Fruit fly (Drosophila melanogaster) whole organism, prepupa: ENCODE results near the gene CG42495.

Experiments used
- Blimp-1 ChIP-seq: fragments of 200-800 bp; sonication (Bioruptor generic); optimal IDR thresholded peaks from 3 replicates; lab custom pipeline; 2017; ENCODE audit warnings: missing biosample characterization, missing genetic modification characterization, mild to moderate bottlenecking, moderate library complexity, missing genetic modification reagents
- CG10631 ChIP-seq: fragments of 200-800 bp; sonication (Bioruptor generic); optimal IDR thresholded peaks from 2 replicates; lab custom pipeline; 2016; ENCODE audit warnings: missing biosample characterization, missing genetic modification characterization
- CG10669 ChIP-seq: fragments of 200-800 bp; sonication (Bioruptor generic); optimal IDR thresholded peaks from 3 replicates; lab custom pipeline; 2018; ENCODE audit warnings: missing biosample characterization, mild to moderate bottlenecking, missing genetic modification characterization, moderate library complexity
- CG11294 ChIP-seq: fragments of 200-800 bp; sonication (Bioruptor generic); IDR thresholded peaks from 2 replicates; pipeline ENCODE4 v1.3.6; 2022; ENCODE audit warnings: missing biosample characterization, missing genetic modification characterization
- CG11762 ChIP-seq: fragments of 200-800 bp; sonication (Bioruptor generic); optimal IDR thresholded peaks from 3 replicates; lab custom pipeline; 2016; ENCODE audit warnings: missing biosample characterization, missing genetic modification characterization; ENCODE audit not compliant: insufficient read depth
- CG3032 ChIP-seq: fragments of 200-800 bp; optimal IDR thresholded peaks from 2 replicates; lab custom pipeline; 2019; ENCODE audit warnings: missing biosample characterization, mild to moderate bottlenecking, missing genetic modification characterization, moderate library complexity
- CG4318 ChIP-seq: fragments of 200-800 bp; sonication (Bioruptor generic); optimal IDR thresholded peaks from 3 replicates; lab custom pipeline; 2017; ENCODE audit warnings: missing biosample characterization, mild to moderate bottlenecking, missing genetic modification characterization
- CG6792 ChIP-seq: fragments of 200-800 bp; sonication (Bioruptor generic); optimal IDR thresholded peaks from 3 replicates; lab custom pipeline; 2016; ENCODE audit warnings: missing biosample characterization, missing genetic modification characterization
- CG6854 ChIP-seq: fragments of 200-800 bp; sonication (Bioruptor generic); optimal IDR thresholded peaks from 2 replicates; lab custom pipeline; 2017; ENCODE audit warnings: missing biosample characterization, mild to moderate bottlenecking, missing genetic modification characterization
- CG7368 ChIP-seq: fragments of 200-800 bp; sonication (Bioruptor generic); optimal IDR thresholded peaks from 3 replicates; lab custom pipeline; 2016; ENCODE audit warnings: missing biosample characterization, missing genetic modification characterization
- CG8119 ChIP-seq: fragments of 200-800 bp; sonication (Bioruptor generic); IDR thresholded peaks from 3 replicates; pipeline ENCODE4 v1.3.6; 2022; ENCODE audit warnings: missing biosample characterization, missing genetic modification characterization
- CG8319 ChIP-seq: fragments of 200-800 bp; sonication (Bioruptor generic); optimal IDR thresholded peaks from 3 replicates; lab custom pipeline; 2016; ENCODE audit warnings: missing biosample characterization, missing genetic modification characterization
- CG8632 ChIP-seq: fragments of 200-800 bp; sonication (Bioruptor generic); optimal IDR thresholded peaks from 3 replicates; lab custom pipeline; 2016; ENCODE audit warnings: missing biosample characterization, missing genetic modification characterization
- CG9139 ChIP-seq: fragments of 200-800 bp; sonication (Bioruptor generic); optimal IDR thresholded peaks from 3 replicates; lab custom pipeline; 2017; ENCODE audit warnings: missing biosample characterization, mild to moderate bottlenecking, missing genetic modification characterization
- Eip78C ChIP-seq: fragments of 200-800 bp; sonication (Bioruptor generic); peaks from one replicate; lab custom pipeline; 2016; ENCODE audit warnings: missing biosample characterization, missing genetic modification characterization
- Ets96B ChIP-seq: fragments of 200-800 bp; optimal IDR thresholded peaks from 2 replicates; lab custom pipeline; 2019; ENCODE audit warnings: missing biosample characterization, mild to moderate bottlenecking, missing genetic modification characterization, moderate library complexity
- Gug ChIP-seq: fragments of 200-800 bp; sonication (Bioruptor generic); IDR thresholded peaks from 2 replicates; pipeline ENCODE4 v1.3.6; 2022; ENCODE audit warnings: missing biosample characterization, missing genetic modification characterization
- Hr38 ChIP-seq: sonication (Bioruptor generic); optimal IDR thresholded peaks from 2 replicates; lab custom pipeline; 2016; ENCODE audit warnings: missing biosample characterization, missing genetic modification characterization
- Hr4 ChIP-seq: fragments of 200-800 bp; sonication (Bioruptor generic); optimal IDR thresholded peaks from 3 replicates; lab custom pipeline; 2016; ENCODE audit warnings: missing biosample characterization, missing genetic modification characterization
- Lpt ChIP-seq: fragments of 200-800 bp; sonication (Bioruptor generic); optimal IDR thresholded peaks from 3 replicates; lab custom pipeline; 2016; ENCODE audit warnings: missing biosample characterization, missing genetic modification characterization
- Met ChIP-seq: fragments of 200-800 bp; sonication (Bioruptor generic); optimal IDR thresholded peaks from 3 replicates; lab custom pipeline; 2016; ENCODE audit warnings: missing biosample characterization, missing genetic modification characterization
- OdsH ChIP-seq: fragments of 200-800 bp; sonication (Bioruptor generic); optimal IDR thresholded peaks from 3 replicates; lab custom pipeline; 2016; ENCODE audit warnings: missing biosample characterization, missing genetic modification characterization
- Smox ChIP-seq: fragments of 200-800 bp; sonication (Bioruptor generic); optimal IDR thresholded peaks from 3 replicates; lab custom pipeline; 2016; ENCODE audit warnings: missing biosample characterization, missing genetic modification characterization
- Sox102F ChIP-seq: fragments of 200-800 bp; sonication (Bioruptor generic); optimal IDR thresholded peaks from 2 replicates; lab custom pipeline; 2016; ENCODE audit warnings: missing biosample characterization, mild to moderate bottlenecking, missing genetic modification characterization
- cyc ChIP-seq: fragments of 200-800 bp; sonication (Bioruptor generic); optimal IDR thresholded peaks from 3 replicates; lab custom pipeline; 2016; ENCODE audit warnings: missing biosample characterization, missing genetic modification characterization
- dac ChIP-seq: fragments of 200-800 bp; sonication (Bioruptor generic); optimal IDR thresholded peaks from 2 replicates; lab custom pipeline; 2017; ENCODE audit warnings: missing biosample characterization, mild to moderate bottlenecking, missing genetic modification characterization
- eg ChIP-seq: fragments of 200-800 bp; sonication (Bioruptor generic); IDR thresholded peaks from 3 replicates; pipeline ENCODE4 v1.3.6; 2022; ENCODE audit warnings: missing biosample characterization, missing genetic modification characterization
- esn ChIP-seq: fragments of 200-800 bp; sonication (Bioruptor generic); optimal IDR thresholded peaks from 2 replicates; lab custom pipeline; 2016; ENCODE audit warnings: missing biosample characterization, mild to moderate bottlenecking, missing genetic modification characterization, moderate library complexity
- fd59A ChIP-seq: fragments of 200-800 bp; sonication (Bioruptor generic); optimal IDR thresholded peaks from 2 replicates; lab custom pipeline; 2017; ENCODE audit warnings: missing biosample characterization, mild to moderate bottlenecking, missing genetic modification characterization, missing genetic modification reagents
- fkh ChIP-seq: fragments of 200-800 bp; sonication (Bioruptor generic); optimal IDR thresholded peaks from 3 replicates; lab custom pipeline; 2017; ENCODE audit warnings: missing biosample characterization, mild to moderate bottlenecking, missing genetic modification characterization, moderate library complexity
- pdm3 ChIP-seq: fragments of 200-800 bp; sonication (Bioruptor generic); optimal IDR thresholded peaks from 3 replicates; lab custom pipeline; 2016; ENCODE audit warnings: missing biosample characterization, missing genetic modification characterization
- spab ChIP-seq: fragments of 200-800 bp; sonication (Bioruptor generic); optimal IDR thresholded peaks from 2 replicates; lab custom pipeline; 2017; ENCODE audit warnings: missing biosample characterization, mild to moderate bottlenecking, missing genetic modification characterization, missing genetic modification reagents
- svp ChIP-seq: fragments of 200-800 bp; sonication (Bioruptor generic); peaks from one replicate; lab custom pipeline; 2016; ENCODE audit warnings: missing biosample characterization, missing genetic modification characterization

The CG42495 gene

DNA sequence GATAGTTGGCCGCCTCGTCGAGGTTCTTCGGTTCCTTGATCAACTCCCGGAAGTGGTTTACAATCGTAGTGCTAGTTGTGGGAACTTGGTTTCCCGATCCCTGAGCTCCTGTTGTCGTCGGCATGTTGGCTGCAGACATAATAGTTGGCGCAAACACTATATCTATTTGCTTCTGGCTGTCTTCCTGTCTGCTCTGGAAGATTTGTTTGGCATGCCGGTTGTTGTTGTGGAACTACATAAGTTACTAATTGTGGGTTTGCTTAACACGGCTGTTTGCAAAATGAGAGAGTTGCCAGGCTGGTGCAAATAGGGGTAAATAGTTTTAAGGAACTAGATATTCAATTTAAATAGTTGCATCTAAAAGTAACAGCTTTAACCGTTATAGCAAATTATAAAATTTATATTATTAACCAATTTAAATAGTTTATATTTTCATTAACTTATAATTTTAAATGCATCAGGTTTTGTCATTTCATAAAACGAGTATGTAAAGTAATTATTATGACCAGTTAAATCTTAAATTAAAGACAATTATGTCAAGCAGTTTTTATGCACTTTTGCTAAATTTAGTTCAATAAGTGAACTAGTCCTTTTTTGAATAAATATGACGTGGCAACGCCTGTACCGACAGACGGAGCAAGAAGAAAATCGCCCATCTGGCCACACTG lies 14.5 kb downstream of the CG42495 start, which contains the start of the genes Sgf11 and CG32202 (continued):
- peak; percentile 67 for TF ChIP-seq OdsH (GFP tag; lab: Kevin White, UChicago)
- TF ChIP-seq CG4318 (GFP tag; lab: Kevin White, UChicago): no peak
- TF ChIP-seq, all 60 proteins: peak for 23

DNA sequence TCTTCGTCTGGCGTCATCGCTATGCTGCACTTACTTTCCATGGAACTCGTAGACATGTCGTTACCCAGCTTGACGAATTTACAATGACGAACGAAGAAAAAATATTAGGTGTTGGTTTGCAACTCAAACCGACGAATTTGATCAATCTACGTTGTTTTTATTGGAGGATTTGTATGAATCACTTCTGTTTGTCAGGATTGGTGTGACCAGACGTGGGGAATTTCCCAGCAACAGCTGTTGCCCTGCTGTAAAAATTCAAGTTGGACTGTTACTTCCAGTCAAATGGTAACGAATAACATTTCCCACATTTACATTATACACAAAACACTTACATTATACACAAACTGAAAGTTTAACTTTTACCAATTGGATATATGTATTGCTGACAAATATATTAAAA lies 16.7 kb downstream of the CG42495 start, which contains the start of gene Chmp1:
Gene Chmp1 (minus strand): TSS at position 216 of the 400 bp plus-strand sequence.
- TF ChIP-seq CG9139 (GFP tag; lab: Kevin White, UChicago) (no peak), CG8632 (GFP tag; lab: Kevin White, UChicago) (no peak), Smox (GFP tag; lab: Kevin White, UChicago) (no peak), Hr38 (GFP tag; lab: Kevin White, UChicago) (no peak), svp (GFP tag; lab: Kevin White, UChicago) (no peak), CG8319 (GFP tag; lab: Kevin White, UChicago) (no peak), CG11762 (GFP tag; lab: Kevin White, UChicago) (no peak)

dm6 chr3L:18686220-18686801 lies 19.1 kb downstream of the CG42495 start, which contains the start of gene Cyp12c1:
Gene Cyp12c1, minus strand, starts transcription at chr3L:18686319.
- TF ChIP-seq svp (GFP tag; lab: Kevin White, UChicago) (peak; percentile 87), CG6854 (GFP tag; lab: Kevin White, UChicago) (no peak), Eip78C (peak; percentile 22), fd59A (GFP tag; lab: Kevin White, UChicago) (no peak), esn (GFP tag; lab: Kevin White, UChicago) (no peak), CG10631 (GFP tag; lab: Kevin White, UChicago) (no peak)

DNA sequence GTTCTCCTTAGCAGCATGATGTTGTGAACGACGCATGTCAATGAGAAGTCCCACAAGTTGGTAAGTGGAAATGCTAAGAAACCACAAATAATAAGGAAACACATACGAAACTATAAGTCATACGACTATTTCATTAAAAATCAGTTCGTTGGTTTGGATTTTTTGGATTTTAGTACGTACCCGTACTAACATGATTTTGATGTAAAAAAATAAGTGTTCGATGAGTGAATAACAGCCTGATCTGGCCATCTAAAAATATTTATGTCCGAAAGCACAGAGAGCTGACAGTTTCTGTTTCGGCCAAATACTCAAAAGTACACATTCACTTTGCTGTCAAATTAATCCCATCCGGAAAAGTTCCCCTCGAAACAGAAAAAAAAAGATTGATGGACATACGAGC lies 26.7 kb downstream of the CG42495 start, which contains the start of gene CG6893:
Gene CG6893 (plus strand): TSS at position 301 of the 400 bp plus-strand sequence.
- no peak for TF ChIP-seq CG11294 (GFP tag; lab: Robert Waterston, UW)
- TF ChIP-seq esn (GFP tag; lab: Kevin White, UChicago): no peak
- TF ChIP-seq CG3032 (tag; lab: Kevin White, UChicago): no peak
- TF ChIP-seq CG11762 (GFP tag; lab: Kevin White, UChicago): no peak
- no peak for TF ChIP-seq fkh
- TF ChIP-seq CG7368 (GFP tag; lab: Kevin White, UChicago): no peak
- TF ChIP-seq Gug (GFP tag; lab: Robert Waterston, UW): no peak
- no peak for TF ChIP-seq OdsH (GFP tag; lab: Kevin White, UChicago)
- no peak for TF ChIP-seq CG9139 (GFP tag; lab: Kevin White, UChicago)
- TF ChIP-seq Met (GFP tag; lab: Kevin White, UChicago): no peak
- TF ChIP-seq CG10669 (GFP tag; lab: Kevin White, UChicago): no peak
- no peak for TF ChIP-seq CG8119
- no peak for TF ChIP-seq spab

DNA sequence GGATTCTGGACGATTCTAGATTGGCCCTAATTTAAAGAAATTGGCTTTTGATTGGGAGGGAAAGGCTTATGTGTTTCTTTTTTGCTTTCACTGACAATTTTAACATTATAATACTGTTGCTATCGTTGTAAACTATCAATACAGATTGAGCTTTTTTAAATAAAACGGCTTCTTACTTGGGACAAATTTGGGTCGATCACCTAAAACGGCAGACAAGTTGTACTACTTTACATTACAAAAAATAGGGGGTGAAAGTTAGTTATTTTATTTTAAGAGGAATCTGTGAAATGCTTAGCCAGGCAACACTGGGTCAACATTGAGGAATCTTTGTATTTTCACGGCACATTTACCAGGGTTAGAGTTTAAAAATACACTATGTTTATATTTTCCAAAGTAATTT lies 31.2 kb downstream of the CG42495 start, which contains the start of gene Dic4:
Gene Dic4 (minus strand): TSS at position 101 of the 400 bp plus-strand sequence.
- TF ChIP-seq CG6792 (GFP tag; lab: Kevin White, UChicago) (no peak), Ets96B (tag; lab: Kevin White, UChicago) (no peak), Hr4 (no peak), Lpt (no peak), eg (GFP tag; lab: Robert Waterston, UW) (no peak), Sox102F (no peak), CG4318 (GFP tag; lab: Kevin White, UChicago) (no peak), CG11294 (GFP tag; lab: Robert Waterston, UW) (no peak), Eip78C (no peak), esn (GFP tag; lab: Kevin White, UChicago) (no peak), cyc (GFP tag; lab: Kevin White, UChicago) (no peak), Blimp-1 (GFP tag; lab: Kevin White, UChicago) (no peak), dac (GFP tag; lab: Kevin White, UChicago) (no peak), pdm3 (GFP tag; lab: Kevin White, UChicago) (no peak)
